Worm (Caenorhabditis elegans): ENCODE measurements around the gene fbxa-114.

fbxa-114 gene

ce11 chrV:20171941-20172340, 29.5 kb upstream of the fbxa-114 start, which contains the start of gene srw-39:
srw-39 (minus strand) TSS chrV:20172041.
- TF ChIP-seq hmbx-1 (tag; optimal IDR thresholded peaks at IDR 0.05) (no peak), ceh-13 (GFP tag; optimal IDR thresholded peaks at IDR 0.05) (no peak), scrt-1 (GFP tag; IDR thresholded peaks at IDR 0.05) (no peak), tra-4 (tag; optimal IDR thresholded peaks at IDR 0.05) (no peak), aly-1 (tag; optimal IDR thresholded peaks at IDR 0.05) (no peak), tbx-11 (GFP tag; IDR thresholded peaks at IDR 0.05) (no peak), hnd-1 (tag; optimal IDR thresholded peaks at IDR 0.05) (no peak), tbx-37 (GFP tag; conservative IDR thresholded peaks at IDR 0.05) (no peak), ets-7 (tag; optimal IDR thresholded peaks at IDR 0.05) (no peak), F13C5.2 (tag; optimal IDR thresholded peaks at IDR 0.05) (no peak), ama-1 (optimal IDR thresholded peaks at IDR 0.05) (no peak), B0310.2 (tag; optimal IDR thresholded peaks at IDR 0.05) (no peak), pes-1 (GFP tag; IDR thresholded peaks at IDR 0.05) (no peak), flt-1 (GFP tag; IDR thresholded peaks at IDR 0.05) (no peak), hmg-4 (GFP tag; optimal IDR thresholded peaks at IDR 0.05) (no peak), sea-1 (GFP tag; conservative IDR thresholded peaks at IDR 0.05) (no peak), ceh-36 (tag; optimal IDR thresholded peaks at IDR 0.05) (no peak)

ce11 chrV:20182311-20182710, 19.1 kb upstream of the fbxa-114 start:
- no peak for TF ChIP-seq tbx-37 (GFP tag; conservative IDR thresholded peaks at IDR 0.05)

- TF ChIP-seq aly-1 (tag; optimal IDR thresholded peaks at IDR 0.05) (no peak), flt-1 (GFP tag; IDR thresholded peaks at IDR 0.05) (no peak), ets-7 (tag; optimal IDR thresholded peaks at IDR 0.05) (no peak), hnd-1 (tag; optimal IDR thresholded peaks at IDR 0.05) (no peak), pes-1 (GFP tag; IDR thresholded peaks at IDR 0.05) (no peak), ceh-13 (GFP tag; optimal IDR thresholded peaks at IDR 0.05) (no peak), tbx-37 (GFP tag; conservative IDR thresholded peaks at IDR 0.05) (no peak), scrt-1 (GFP tag; IDR thresholded peaks at IDR 0.05) (no peak), hmg-4 (GFP tag; optimal IDR thresholded peaks at IDR 0.05) (no peak), tra-4 (tag; optimal IDR thresholded peaks at IDR 0.05) (no peak), F13C5.2 (tag; optimal IDR thresholded peaks at IDR 0.05) (no peak)
Measured at ce11 chrV:20186579-20186978, 14.8 kb upstream of the fbxa-114 start, which contains the start of gene srz-16. srz-16 (minus strand) TSS chrV:20186679.

- TF ChIP-seq ama-1 (optimal IDR thresholded peaks at IDR 0.05) = no peak
- no peak for TF ChIP-seq pes-1 (GFP tag; IDR thresholded peaks at IDR 0.05)
- TF ChIP-seq hmg-4 (GFP tag; optimal IDR thresholded peaks at IDR 0.05) = no peak
- TF ChIP-seq scrt-1 (GFP tag; IDR thresholded peaks at IDR 0.05) = no peak
- no peak for TF ChIP-seq flt-1 (GFP tag; IDR thresholded peaks at IDR 0.05)
- no peak for TF ChIP-seq B0310.2 (tag; optimal IDR thresholded peaks at IDR 0.05)
- no peak for TF ChIP-seq ceh-36 (tag; optimal IDR thresholded peaks at IDR 0.05)
Measured at ce11 chrV:20188790-20189189, 12.6 kb upstream of the fbxa-114 start, which contains the start of gene fbxa-116. fbxa-116 (minus strand) TSS chrV:20188890.

ce11 chrV:20192102-20192880, 9.1 kb upstream of the fbxa-114 start, which contains the start of the genes fbxa-115 and Y113G7B.27:
fbxa-115 (minus strand) TSS chrV:20192152.
Y113G7B.27 (plus strand) TSS chrV:20192830.
- no peak for TF ChIP-seq hnd-1 (tag; optimal IDR thresholded peaks at IDR 0.05)
- TF ChIP-seq tbx-11 (GFP tag; IDR thresholded peaks at IDR 0.05) = no peak
- no peak for TF ChIP-seq hmg-4 (GFP tag; optimal IDR thresholded peaks at IDR 0.05)
- no peak for TF ChIP-seq tbx-37 (GFP tag; conservative IDR thresholded peaks at IDR 0.05)
- no peak for TF ChIP-seq pes-1 (GFP tag; IDR thresholded peaks at IDR 0.05)
- TF ChIP-seq flt-1 (GFP tag; IDR thresholded peaks at IDR 0.05) = no peak
- no peak for TF ChIP-seq F13C5.2 (tag; optimal IDR thresholded peaks at IDR 0.05)
- no peak for TF ChIP-seq sea-1 (GFP tag; conservative IDR thresholded peaks at IDR 0.05)
- no peak for TF ChIP-seq ets-7 (tag; optimal IDR thresholded peaks at IDR 0.05)
- no peak for TF ChIP-seq B0310.2 (tag; optimal IDR thresholded peaks at IDR 0.05)
- TF ChIP-seq hmbx-1 (tag; optimal IDR thresholded peaks at IDR 0.05) = no peak

ce11 chrV:20195451-20196036, 5.9 kb upstream of the fbxa-114 start, which contains the start of the genes srh-217 and Y113G7B.28:
srh-217 (minus strand) TSS chrV:20195551.
Y113G7B.28 (plus strand) TSS chrV:20195986.
- no peak for TF ChIP-seq ama-1 (optimal IDR thresholded peaks at IDR 0.05)
- no peak for TF ChIP-seq flt-1 (GFP tag; IDR thresholded peaks at IDR 0.05)
- TF ChIP-seq pes-1 (GFP tag; IDR thresholded peaks at IDR 0.05) = no peak
- TF ChIP-seq tbx-37 (GFP tag; conservative IDR thresholded peaks at IDR 0.05) = no peak
- TF ChIP-seq F13C5.2 (tag; optimal IDR thresholded peaks at IDR 0.05) = no peak
- TF ChIP-seq tra-4 (tag; optimal IDR thresholded peaks at IDR 0.05) = no peak
- no peak for TF ChIP-seq aly-1 (tag; optimal IDR thresholded peaks at IDR 0.05)
- no peak for TF ChIP-seq tbx-11 (GFP tag; IDR thresholded peaks at IDR 0.05)
- TF ChIP-seq ceh-13 (GFP tag; optimal IDR thresholded peaks at IDR 0.05) = no peak
- no peak for TF ChIP-seq scrt-1 (GFP tag; IDR thresholded peaks at IDR 0.05)
- TF ChIP-seq hmbx-1 (tag; optimal IDR thresholded peaks at IDR 0.05) = no peak
- TF ChIP-seq ceh-36 (tag; optimal IDR thresholded peaks at IDR 0.05) = no peak
- TF ChIP-seq hmg-4 (GFP tag; optimal IDR thresholded peaks at IDR 0.05) = no peak
- TF ChIP-seq B0310.2 (tag; optimal IDR thresholded peaks at IDR 0.05) = no peak
- no peak for TF ChIP-seq ets-7 (tag; optimal IDR thresholded peaks at IDR 0.05)
- TF ChIP-seq hnd-1 (tag; optimal IDR thresholded peaks at IDR 0.05) = no peak
- no peak for TF ChIP-seq sea-1 (GFP tag; conservative IDR thresholded peaks at IDR 0.05)

- no peak for TF ChIP-seq ceh-36 (tag; optimal IDR thresholded peaks at IDR 0.05)
- no peak for TF ChIP-seq tra-4 (tag; optimal IDR thresholded peaks at IDR 0.05)
- TF ChIP-seq flt-1 (GFP tag; IDR thresholded peaks at IDR 0.05) = no peak
- no peak for TF ChIP-seq F13C5.2 (tag; optimal IDR thresholded peaks at IDR 0.05)
- no peak for TF ChIP-seq hnd-1 (tag; optimal IDR thresholded peaks at IDR 0.05)
- no peak for TF ChIP-seq sea-1 (GFP tag; conservative IDR thresholded peaks at IDR 0.05)
- no peak for TF ChIP-seq ets-7 (tag; optimal IDR thresholded peaks at IDR 0.05)
- TF ChIP-seq hmbx-1 (tag; optimal IDR thresholded peaks at IDR 0.05) = no peak
Measured at ce11 chrV:20196671-20197070, 4.7 kb upstream of the fbxa-114 start, which contains the start of gene ftr-1. ftr-1 (plus strand) TSS chrV:20196971.
